Worm (Caenorhabditis elegans): ENCODE measurements around the gene xpo-1.

xpo-1 gene

DNA sequence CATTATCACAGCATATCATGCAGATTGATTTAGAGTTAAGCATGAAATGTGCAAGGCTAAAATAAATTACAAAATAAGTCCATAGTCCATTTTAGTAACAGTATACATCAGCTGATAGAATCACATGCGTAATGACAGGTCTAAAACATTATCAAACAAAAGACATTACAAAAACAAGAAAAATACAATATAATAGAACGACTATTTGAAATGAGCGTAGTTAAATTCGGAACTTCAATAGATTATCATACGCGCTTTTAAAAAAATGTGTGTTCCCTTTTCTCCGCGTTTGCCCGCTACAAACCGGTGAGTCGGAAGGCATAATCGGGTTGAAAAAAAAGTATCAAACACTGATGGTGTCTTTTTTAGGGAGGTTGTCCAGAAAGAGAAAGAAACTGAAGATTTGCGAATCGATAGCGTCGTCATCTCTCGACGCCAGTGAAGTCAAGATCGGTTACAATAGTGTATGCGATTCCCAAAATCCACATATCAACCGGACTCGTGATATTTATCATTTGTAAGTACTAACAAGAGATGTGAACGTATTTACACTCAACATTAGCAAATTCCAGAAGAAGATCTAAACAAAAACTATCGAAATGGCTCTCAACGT lies 50.6 kb downstream of the xpo-1 start, which contains the start of gene C37C3.2:
TSS of gene C37C3.2 (plus strand) at position 563 of the 613 bp plus-strand sequence.
- TF ChIP-seq hmg-11 (tag; optimal IDR thresholded peaks at IDR 0.05) (no peak), lsy-12 (tag; optimal IDR thresholded peaks at IDR 0.05) (no peak), pha-4 (tag; optimal IDR thresholded peaks at IDR 0.05) (peak; percentile 39), fkh-2 (tag; optimal IDR thresholded peaks at IDR 0.05) (no peak), fos-1 (tag; optimal IDR thresholded peaks at IDR 0.05) (no peak), ama-1 (optimal IDR thresholded peaks at IDR 0.05) (peak; percentile 15), nhr-28 (tag; optimal IDR thresholded peaks at IDR 0.05) (no peak), elt-2 (tag; optimal IDR thresholded peaks at IDR 0.05) (peak; percentile 6)

DNA sequence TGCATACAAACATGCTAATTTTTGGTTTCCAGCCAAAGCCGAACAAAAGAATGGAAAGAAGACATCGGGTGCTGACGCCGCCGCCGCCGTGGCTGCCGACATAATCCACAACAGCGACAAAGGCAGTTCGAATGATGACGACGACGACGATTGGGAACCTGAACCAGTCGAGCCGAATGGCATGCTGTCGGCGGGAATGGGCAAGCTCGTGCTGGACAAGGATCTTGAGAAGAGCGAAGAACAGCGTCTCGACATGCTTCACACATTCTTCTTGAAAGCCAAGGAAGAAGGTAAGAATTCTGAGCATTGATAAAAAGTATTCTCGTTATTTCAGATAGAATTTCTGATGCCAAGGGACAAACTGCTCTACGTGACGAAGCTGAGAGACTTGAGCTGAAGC lies 51.8 kb downstream of the xpo-1 start:
- no peak for TF ChIP-seq elt-1 (tag; optimal IDR thresholded peaks at IDR 0.05)
- TF ChIP-seq mdl-1 (tag; optimal IDR thresholded peaks at IDR 0.05), result no peak
- no peak for TF ChIP-seq snpc-4 (tag; optimal IDR thresholded peaks at IDR 0.05)
- no peak for TF ChIP-seq pha-4 (tag; optimal IDR thresholded peaks at IDR 0.05)
- no peak for TF ChIP-seq nhr-76 (tag; optimal IDR thresholded peaks at IDR 0.05)
- no peak for TF ChIP-seq jun-1 (tag; optimal IDR thresholded peaks at IDR 0.05)
- TF ChIP-seq eor-1 (tag; optimal IDR thresholded peaks at IDR 0.05), result no peak
- TF ChIP-seq nhr-25 (tag; optimal IDR thresholded peaks at IDR 0.05), result no peak
- TF ChIP-seq R02D3.7 (tag; optimal IDR thresholded peaks at IDR 0.05), result no peak
- TF ChIP-seq unc-62 (GFP tag; optimal IDR thresholded peaks at IDR 0.05), result no peak
- TF ChIP-seq nhr-23 (tag; optimal IDR thresholded peaks at IDR 0.05), result no peak
- TF ChIP-seq nfya-1 (tag; optimal IDR thresholded peaks at IDR 0.05; ENCODE audit: insufficient read depth), result no peak
- TF ChIP-seq ZK546.5 (tag; optimal IDR thresholded peaks at IDR 0.05), result no peak
- TF ChIP-seq egl-5 (tag; optimal IDR thresholded peaks at IDR 0.05), result no peak
- no peak for TF ChIP-seq unc-39 (tag; optimal IDR thresholded peaks at IDR 0.05)
- no peak for TF ChIP-seq hmg-11 (tag; optimal IDR thresholded peaks at IDR 0.05)
- TF ChIP-seq aly-2 (tag; optimal IDR thresholded peaks at IDR 0.05), result no peak

DNA sequence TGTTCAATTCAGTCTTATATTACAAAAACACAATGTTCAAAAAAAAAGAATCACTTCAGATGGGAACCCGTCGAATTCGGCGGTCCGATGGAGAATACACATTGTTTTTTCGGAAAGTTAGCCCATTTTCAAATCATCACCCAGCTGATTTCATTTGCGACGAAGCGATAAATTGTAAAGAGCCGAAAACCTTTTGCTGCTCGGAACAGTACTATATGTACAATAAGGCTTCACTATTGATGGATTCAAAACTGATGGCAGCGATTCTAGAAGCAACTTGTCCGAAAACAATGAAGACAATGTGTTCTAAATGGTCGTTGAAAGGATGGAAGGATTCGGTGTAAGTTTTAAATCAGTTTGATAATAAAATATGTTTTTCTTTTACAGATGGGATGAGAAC lies 53.1 kb downstream of the xpo-1 start, which contains the start of gene C37C3.1:
TSS of gene C37C3.1 (plus strand) at position 33 of the 400 bp plus-strand sequence.
- TF ChIP-seq lsy-12 (tag; optimal IDR thresholded peaks at IDR 0.05) (peak; percentile 29), jun-1 (tag; optimal IDR thresholded peaks at IDR 0.05) (no peak), nhr-76 (tag; optimal IDR thresholded peaks at IDR 0.05) (no peak), unc-39 (tag; optimal IDR thresholded peaks at IDR 0.05) (no peak), nhr-11 (tag; optimal IDR thresholded peaks at IDR 0.05) (no peak), nhr-23 (tag; optimal IDR thresholded peaks at IDR 0.05) (peak; percentile 35), nhr-77 (tag; optimal IDR thresholded peaks at IDR 0.05) (peak; percentile 15), daf-12 (tag; optimal IDR thresholded peaks at IDR 0.05) (no peak), aly-2 (tag; optimal IDR thresholded peaks at IDR 0.05) (peak; percentile 67), ceh-28 (tag; optimal IDR thresholded peaks at IDR 0.05) (peak; percentile 48), ama-1 (optimal IDR thresholded peaks at IDR 0.05) (peak; percentile 74), lin-39 (tag; optimal IDR thresholded peaks at IDR 0.05) (no peak), pha-4 (tag; optimal IDR thresholded peaks at IDR 0.05) (no peak), mml-1 (tag; optimal IDR thresholded peaks at IDR 0.05) (no peak), snpc-4 (tag; optimal IDR thresholded peaks at IDR 0.05) (no peak), nhr-25 (tag; optimal IDR thresholded peaks at IDR 0.05) (peak; percentile 16), nhr-43 (tag; optimal IDR thresholded peaks at IDR 0.05; ENCODE audit: poor library complexity, severe bottlenecking) (peak; percentile 56), nfya-1 (tag; optimal IDR thresholded peaks at IDR 0.05; ENCODE audit: insufficient read depth) (no peak), fkh-10 (GFP tag; optimal IDR thresholded peaks at IDR 0.05) (no peak), zag-1 (tag; optimal IDR thresholded peaks at IDR 0.05) (no peak), fos-1 (tag; optimal IDR thresholded peaks at IDR 0.05) (no peak), unc-62 (GFP tag; optimal IDR thresholded peaks at IDR 0.05) (no peak), eor-1 (tag; optimal IDR thresholded peaks at IDR 0.05) (no peak), nhr-237 (tag; optimal IDR thresholded peaks at IDR 0.05) (no peak), elt-2 (tag; optimal IDR thresholded peaks at IDR 0.05) (peak; percentile 33), elt-3 (tag; optimal IDR thresholded peaks at IDR 0.05) (no peak), lin-15B (tag; optimal IDR thresholded peaks at IDR 0.05) (no peak), tbx-2 (tag; optimal IDR thresholded peaks at IDR 0.05) (peak; percentile 13)

DNA sequence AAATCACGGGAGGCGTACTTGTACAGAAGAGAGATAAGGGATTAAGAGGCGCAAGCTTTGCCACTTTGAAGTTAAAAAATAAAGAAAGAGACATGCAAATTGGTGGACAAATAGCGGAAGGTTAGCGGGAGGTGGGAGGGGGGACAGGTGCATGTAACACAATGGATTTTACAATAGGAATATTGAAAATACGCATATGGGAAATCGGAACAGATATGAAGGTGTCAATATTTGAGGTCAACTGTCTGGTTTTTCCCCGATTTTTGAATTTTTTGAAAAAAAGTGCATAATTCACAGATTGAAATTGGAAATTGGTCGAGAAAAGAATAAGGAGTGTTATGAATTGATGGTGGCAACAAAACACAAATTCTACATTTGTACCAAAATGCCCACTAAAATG lies 56.9 kb downstream of the xpo-1 start, which contains the start of gene C37C3.17:
TSS of gene C37C3.17 (minus strand) at position 101 of the 400 bp plus-strand sequence.
- TF ChIP-seq lin-39 (tag; optimal IDR thresholded peaks at IDR 0.05) (no peak), nfya-1 (tag; optimal IDR thresholded peaks at IDR 0.05; ENCODE audit: insufficient read depth) (no peak), lsy-12 (tag; optimal IDR thresholded peaks at IDR 0.05) (no peak), nhr-28 (tag; optimal IDR thresholded peaks at IDR 0.05) (no peak), skn-1 (tag; optimal IDR thresholded peaks at IDR 0.05) (no peak), nhr-77 (tag; optimal IDR thresholded peaks at IDR 0.05) (no peak), pqm-1 (tag; optimal IDR thresholded peaks at IDR 0.05) (no peak), elt-1 (tag; optimal IDR thresholded peaks at IDR 0.05) (no peak), unc-62 (GFP tag; optimal IDR thresholded peaks at IDR 0.05) (no peak)

Data from whole organism, L3 larva.